Worm (Caenorhabditis elegans): ENCODE measurements around the gene srsx-35.

Gene srsx-35

DNA sequence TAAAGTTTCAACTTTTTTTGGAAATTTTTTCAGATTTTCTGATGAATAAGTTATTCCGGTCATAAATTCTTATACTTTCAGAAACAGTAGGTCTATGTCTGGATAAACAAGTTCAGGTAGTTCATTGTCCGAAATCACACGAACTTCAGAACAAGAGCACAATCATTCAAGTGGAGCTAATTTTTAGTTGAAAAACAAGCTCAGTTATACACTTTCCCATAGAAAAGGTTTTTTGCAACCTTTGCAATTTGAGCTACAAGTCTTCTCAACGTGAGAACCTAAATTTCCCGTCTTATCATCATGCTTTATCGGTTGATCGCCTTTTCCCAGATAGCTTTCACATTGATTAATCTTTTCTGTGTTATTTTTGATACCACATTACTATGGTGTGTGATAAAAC lies 50.6 kb downstream of the srsx-35 start, which contains the start of gene srxa-1:
TSS of gene srxa-1 (plus strand) at position 301 of the 400 bp plus-strand sequence.
- no peak for TF ChIP-seq egl-27 (tag; optimal IDR thresholded peaks at IDR 0.05)
- no peak for TF ChIP-seq skn-1 (tag; optimal IDR thresholded peaks at IDR 0.05)
- no peak for TF ChIP-seq lin-11 (tag; optimal IDR thresholded peaks at IDR 0.05)
- TF ChIP-seq nhr-129 (tag; optimal IDR thresholded peaks at IDR 0.05) = no peak
- TF ChIP-seq nhr-237 (tag; optimal IDR thresholded peaks at IDR 0.05) = no peak
- TF ChIP-seq mbf-1 (tag; optimal IDR thresholded peaks at IDR 0.05) = no peak
- TF ChIP-seq nhr-10 (tag; optimal IDR thresholded peaks at IDR 0.05) = no peak
- no peak for TF ChIP-seq peb-1 (tag; optimal IDR thresholded peaks at IDR 0.05)
- no peak for TF ChIP-seq F13H6.1 (tag; optimal IDR thresholded peaks at IDR 0.05)
- TF ChIP-seq lsy-2 (tag; optimal IDR thresholded peaks at IDR 0.05) = no peak
- no peak for TF ChIP-seq aly-2 (tag; optimal IDR thresholded peaks at IDR 0.05)
- no peak for TF ChIP-seq nhr-21 (tag; optimal IDR thresholded peaks at IDR 0.05)
- no peak for TF ChIP-seq nhr-12 (tag; optimal IDR thresholded peaks at IDR 0.05)
- no peak for TF ChIP-seq unc-62 (GFP tag; optimal IDR thresholded peaks at IDR 0.05)
- no peak for TF ChIP-seq crh-2 (tag; optimal IDR thresholded peaks at IDR 0.05)

All from whole organism, L2 larva.